Fruit fly (Drosophila melanogaster) whole organism, embryonic: ENCODE measurements around the gene Prim2.

Experiments
- CG10267 ChIP-seq: fragments of 200-800 bp; sonication (Bioruptor generic); optimal IDR thresholded peaks from 2 replicates; lab custom pipeline; 2018; ENCODE audit warnings: missing biosample characterization, mild to moderate bottlenecking, missing genetic modification characterization, moderate library complexity
- CG12299 ChIP-seq: fragments of 200-800 bp; sonication (Bioruptor generic); optimal IDR thresholded peaks from 2 replicates; lab custom pipeline; 2018; ENCODE audit warnings: missing biosample characterization, mild to moderate bottlenecking, missing genetic modification characterization
- CG12659 ChIP-seq: fragments of 200-800 bp; sonication (Bioruptor generic); optimal IDR thresholded peaks from 3 replicates; lab custom pipeline; 2017; ENCODE audit warnings: mild to moderate bottlenecking, missing biosample characterization, missing genetic modification reagents, missing genetic modification characterization
- CG14710 ChIP-seq: fragments of 200-800 bp; sonication (Bioruptor generic); optimal IDR thresholded peaks from 3 replicates; lab custom pipeline; 2019; ENCODE audit warnings: missing biosample characterization, mild to moderate bottlenecking, missing genetic modification characterization, moderate library complexity
- CG1603 ChIP-seq: fragments of 200-800 bp; sonication (Bioruptor generic); optimal IDR thresholded peaks from 2 replicates; lab custom pipeline; 2019; ENCODE audit warnings: missing biosample characterization, mild to moderate bottlenecking, missing genetic modification characterization, moderate library complexity
- CG16813 ChIP-seq: fragments of 200-800 bp; sonication (Bioruptor generic); IDR thresholded peaks from 3 replicates; pipeline ENCODE4 v1.3.6; 2022; ENCODE audit warnings: missing biosample characterization, missing genetic modification characterization; ENCODE audit not compliant: partially characterized antibody
- CG17612 ChIP-seq: fragments of 200-800 bp; sonication (Bioruptor generic); IDR thresholded peaks from 2 replicates; pipeline ENCODE4 v1.3.6; 2022; ENCODE audit warnings: missing biosample characterization, missing genetic modification characterization
- CG2712 ChIP-seq: fragments of 200-800 bp; optimal IDR thresholded peaks from 3 replicates; lab custom pipeline; 2019; ENCODE audit warnings: missing biosample characterization, mild to moderate bottlenecking, missing genetic modification characterization, moderate library complexity
- CG34224 ChIP-seq: fragments of 200-800 bp; sonication (Bioruptor generic); IDR thresholded peaks from 3 replicates; pipeline ENCODE4 v1.3.6; 2022; ENCODE audit warnings: missing biosample characterization, missing genetic modification characterization; ENCODE audit not compliant: partially characterized antibody
- CG4617 ChIP-seq: fragments of 200-800 bp; sonication (Bioruptor generic); optimal IDR thresholded peaks from 3 replicates; lab custom pipeline; 2016; ENCODE audit warnings: missing biosample characterization, missing genetic modification characterization, borderline replicate concordance
- CG5953 ChIP-seq: fragments of 200-800 bp; sonication (Bioruptor generic); IDR thresholded peaks from 2 replicates; pipeline ENCODE4 v1.3.6; 2022; ENCODE audit warnings: missing biosample characterization, missing genetic modification characterization
- CG6254 ChIP-seq: fragments of 200-800 bp; sonication (Bioruptor generic); optimal IDR thresholded peaks from 3 replicates; lab custom pipeline; 2017; ENCODE audit warnings: mild to moderate bottlenecking, missing biosample characterization, missing genetic modification reagents, missing genetic modification characterization
- CG7556 ChIP-seq: fragments of 200-800 bp; sonication (Bioruptor generic); optimal IDR thresholded peaks from 2 replicates; lab custom pipeline; 2017; ENCODE audit warnings: missing biosample characterization, mild to moderate bottlenecking, missing genetic modification characterization
- CG8089 ChIP-seq: fragments of 200-800 bp; sonication (Bioruptor generic); optimal IDR thresholded peaks from 3 replicates; lab custom pipeline; 2016; ENCODE audit warnings: missing biosample characterization, missing genetic modification characterization
- CG8478 ChIP-seq: fragments of >200 bp; optimal IDR thresholded peaks from 2 replicates; lab custom pipeline; 2018
- CG8765 ChIP-seq: fragments of 200-800 bp; sonication (Bioruptor generic); IDR thresholded peaks from 2 replicates; pipeline ENCODE4 v1.3.6; 2022; ENCODE audit warnings: missing biosample characterization, missing genetic modification characterization
- CTCF ChIP-seq: fragments of 200-800 bp; sonication (Bioruptor generic); optimal IDR thresholded peaks from 2 replicates; lab custom pipeline; 2017; ENCODE audit warnings: missing biosample characterization, mild to moderate bottlenecking, missing genetic modification characterization, moderate library complexity
- Dll ChIP-seq: fragments of 200-800 bp; sonication (Bioruptor generic); IDR thresholded peaks from 4 replicates; pipeline ENCODE4 v1.3.6; 2022; ENCODE audit warnings: missing biosample characterization, missing genetic modification characterization; ENCODE audit not compliant: partially characterized antibody
- Fer1 ChIP-seq: fragments of 200-800 bp; sonication (Bioruptor generic); optimal IDR thresholded peaks from 2 replicates; lab custom pipeline; 2017; ENCODE audit warnings: missing biosample characterization, mild to moderate bottlenecking, missing genetic modification characterization
- Lhr ChIP-seq: fragments of 200-800 bp; sonication (Bioruptor generic); optimal IDR thresholded peaks from 3 replicates; lab custom pipeline; 2017; ENCODE audit warnings: mild to moderate bottlenecking, missing biosample characterization, missing genetic modification reagents, missing genetic modification characterization
- Med ChIP-seq: fragments of 200-800 bp; sonication (Bioruptor generic); peaks from one replicate; lab custom pipeline; 2016; ENCODE audit warnings: missing biosample characterization, missing genetic modification characterization, mild to moderate bottlenecking, inconsistent platforms, moderate library complexity
- Ptx1 ChIP-seq: fragments of 200-800 bp; sonication (Bioruptor generic); IDR thresholded peaks from 2 replicates; pipeline ENCODE4 v1.3.6; 2022; ENCODE audit warnings: missing biosample characterization, missing genetic modification characterization
- Rfx ChIP-seq: fragments of 200-800 bp; sonication (Bioruptor generic); IDR thresholded peaks from 2 replicates; pipeline ENCODE4 v1.3.6; 2022; ENCODE audit warnings: missing biosample characterization, missing genetic modification characterization
- Six4 ChIP-seq: fragments of 200-800 bp; sonication (Bioruptor generic); optimal IDR thresholded peaks from 2 replicates; lab custom pipeline; 2016; ENCODE audit warnings: missing biosample characterization, missing genetic modification characterization
- Sox102F ChIP-seq: fragments of 200-800 bp; sonication (Bioruptor generic); optimal IDR thresholded peaks from 2 replicates; lab custom pipeline; 2018; ENCODE audit warnings: missing biosample characterization, mild to moderate bottlenecking, missing genetic modification characterization, moderate library complexity
- amos ChIP-seq: fragments of 200-800 bp; sonication (Bioruptor generic); IDR thresholded peaks from 2 replicates; pipeline ENCODE4 v1.3.6; 2022; ENCODE audit warnings: missing biosample characterization, missing genetic modification characterization; ENCODE audit not compliant: partially characterized antibody
- ara ChIP-seq: fragments of 200-800 bp; sonication (Bioruptor generic); IDR thresholded peaks from 2 replicates; pipeline ENCODE4 v1.3.6; 2022; ENCODE audit warnings: missing biosample characterization, missing genetic modification characterization
- caup ChIP-seq: fragments of 200-800 bp; sonication (Bioruptor generic); optimal IDR thresholded peaks from 3 replicates; lab custom pipeline; 2017; ENCODE audit warnings: missing biosample characterization, mild to moderate bottlenecking, missing genetic modification characterization, moderate library complexity; ENCODE audit not compliant: severe bottlenecking
- chif ChIP-seq, 2 experiments: fragments of 200-800 bp; sonication (Bioruptor generic); optimal IDR thresholded peaks; 3 replicates each; lab custom pipeline; 2016; ENCODE audit warnings: missing biosample characterization in 2 of 2, missing genetic modification characterization in 2 of 2
- chinmo ChIP-seq: fragments of 200-800 bp; sonication (Bioruptor generic); IDR thresholded peaks from 4 replicates; pipeline ENCODE4 v1.3.6; 2022; ENCODE audit warnings: missing biosample characterization, missing genetic modification characterization; ENCODE audit not compliant: partially characterized antibody
- crc ChIP-seq: fragments of 200-800 bp; sonication (Bioruptor generic); optimal IDR thresholded peaks from 2 replicates; lab custom pipeline; 2016; ENCODE audit warnings: missing biosample characterization, missing genetic modification characterization
- da ChIP-seq: fragments of 200-800 bp; sonication (Bioruptor generic); optimal IDR thresholded peaks from 2 replicates; lab custom pipeline; 2016; ENCODE audit warnings: missing biosample characterization, missing genetic modification characterization
- gem ChIP-seq: fragments of 200-800 bp; sonication (Bioruptor generic); optimal IDR thresholded peaks from 2 replicates; lab custom pipeline; 2019; ENCODE audit warnings: missing biosample characterization, mild to moderate bottlenecking, missing genetic modification characterization, moderate library complexity
- grn ChIP-seq: fragments of 200-800 bp; sonication (Bioruptor generic); optimal IDR thresholded peaks from 3 replicates; lab custom pipeline; 2017; ENCODE audit warnings: missing biosample characterization, missing genetic modification characterization
- h ChIP-seq: fragments of >200 bp; optimal IDR thresholded peaks from 2 replicates; lab custom pipeline; 2017
- jing ChIP-seq: fragments of 200-800 bp; sonication (Bioruptor generic); optimal IDR thresholded peaks from 2 replicates; lab custom pipeline; 2018; ENCODE audit warnings: missing biosample characterization, mild to moderate bottlenecking, missing genetic modification characterization
- jumu ChIP-seq: fragments of 200-800 bp; sonication (Bioruptor generic); optimal IDR thresholded peaks from 3 replicates; lab custom pipeline; 2016; ENCODE audit warnings: missing biosample characterization, missing genetic modification characterization
- klu ChIP-seq: fragments of 200-800 bp; sonication (Bioruptor generic); IDR thresholded peaks from 2 replicates; pipeline ENCODE4 v1.3.6; 2022; ENCODE audit warnings: missing biosample characterization, missing genetic modification characterization
- nerfin-1 ChIP-seq: fragments of 200-800 bp; sonication (Bioruptor generic); optimal IDR thresholded peaks from 3 replicates; lab custom pipeline; 2019; ENCODE audit warnings: missing biosample characterization, mild to moderate bottlenecking, missing genetic modification characterization, moderate library complexity
- oc ChIP-seq: fragments of 200-800 bp; sonication (Bioruptor generic); optimal IDR thresholded peaks from 2 replicates; lab custom pipeline; 2018; ENCODE audit warnings: missing biosample characterization, mild to moderate bottlenecking, missing genetic modification characterization, moderate library complexity
- org-1 ChIP-seq: fragments of 200-800 bp; sonication (Bioruptor generic); optimal IDR thresholded peaks from 2 replicates; lab custom pipeline; 2017; ENCODE audit warnings: missing biosample characterization, missing genetic modification characterization
- ranshi ChIP-seq: fragments of 200-800 bp; sonication (Bioruptor generic); IDR thresholded peaks from 2 replicates; pipeline ENCODE4 v1.3.6; 2022; ENCODE audit warnings: missing biosample characterization, missing genetic modification characterization
- sc ChIP-seq, 3 experiments: fragments of >200 bp in 2 of 3; fragments of 200-800 bp in 1 of 3; sonication (Bioruptor generic) in 1 of 3; optimal IDR thresholded peaks; 2 replicates in 2 of 3; 3 replicates in 1 of 3; lab custom pipeline; 2017; ENCODE audit warnings: mild to moderate bottlenecking in 1 of 3, missing biosample characterization in 1 of 3, missing genetic modification characterization in 1 of 3, missing genetic modification reagents in 1 of 3
- sens ChIP-seq: fragments of 200-800 bp; sonication (Bioruptor generic); peaks from one replicate; lab custom pipeline; 2016; ENCODE audit warnings: missing biosample characterization, missing genetic modification characterization
- so ChIP-seq: fragments of 200-800 bp; sonication (Bioruptor generic); IDR thresholded peaks from 3 replicates; pipeline ENCODE4 v1.3.6; 2022; ENCODE audit warnings: missing biosample characterization, missing genetic modification characterization
- tap ChIP-seq: fragments of 200-800 bp; optimal IDR thresholded peaks from 3 replicates; lab custom pipeline; 2019; ENCODE audit warnings: missing biosample characterization, mild to moderate bottlenecking, missing genetic modification characterization, moderate library complexity
- tup ChIP-seq: fragments of 200-800 bp; sonication (Bioruptor generic); optimal IDR thresholded peaks from 2 replicates; lab custom pipeline; 2016; ENCODE audit warnings: missing biosample characterization, mild to moderate bottlenecking, missing genetic modification characterization, moderate library complexity

Prim2 gene

DNA sequence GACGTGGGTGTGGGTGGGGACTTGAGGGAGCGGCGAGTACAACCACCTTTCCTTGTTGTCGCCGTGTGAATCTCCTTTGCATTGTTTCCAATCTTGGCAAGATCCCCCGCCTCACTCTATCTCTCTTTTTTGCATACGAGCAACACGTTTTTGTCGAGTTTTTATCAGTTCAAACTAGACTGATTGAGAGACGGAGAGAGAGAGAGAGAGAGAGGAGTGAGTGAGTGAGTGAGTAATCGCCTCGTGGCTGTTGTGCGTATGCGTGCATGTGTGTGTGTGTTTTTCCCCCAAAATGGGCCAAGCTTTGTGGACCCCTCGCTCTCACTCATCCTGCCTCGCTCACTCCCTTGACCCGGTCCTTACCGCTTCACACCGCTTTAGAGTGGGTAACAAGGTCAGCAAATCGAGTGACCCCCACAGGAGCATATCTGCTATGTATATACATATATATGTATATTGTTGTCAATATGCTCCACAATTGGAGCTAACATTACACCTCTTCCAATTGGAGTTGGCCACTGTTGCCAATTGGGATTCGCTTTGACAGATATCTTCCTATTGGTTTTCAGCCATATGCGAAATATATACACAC, 12.0 kb downstream of the Prim2 start (continued):
- TF ChIP-seq CG2712 (tag; lab: Kevin White, UChicago) (no peak), gem (tag; lab: Kevin White, UChicago) (no peak), CG7556 (GFP tag; lab: Kevin White, UChicago) (no peak), CG16813 (no peak), Sox102F (GFP tag; lab: Kevin White, UChicago) (no peak), crc (no peak), CG12659 (GFP tag; lab: Kevin White, UChicago) (no peak), chinmo (peak; percentile 68; the same call in 1 of the 4 replicates), Six4 (GFP tag; lab: Kevin White, UChicago) (no peak), oc (no peak), amos (GFP tag; lab: Robert Waterston, UW) (peak; percentile 11; the same call in 1 of the 2 replicates), CG5953 (GFP tag; lab: Robert Waterston, UW) (no peak), tap (tag; lab: Kevin White, UChicago) (no peak), CG17612 (GFP tag; lab: Robert Waterston, UW) (no peak), Rfx (GFP tag; lab: Robert Waterston, UW) (no peak), ranshi (GFP tag; lab: Robert Waterston, UW) (no peak), Fer1 (no peak), CG14710 (tag; lab: Kevin White, UChicago) (no peak), caup (GFP tag; lab: Kevin White, UChicago) (no peak), nerfin-1 (no peak), CG8478 (peak; percentile 41), Ptx1 (GFP tag; lab: Robert Waterston, UW) (no peak), h (no peak), CG10267 (no peak), CG8765 (GFP tag; lab: Robert Waterston, UW) (no peak), Lhr (GFP tag; lab: Kevin White, UChicago) (no peak), jing (GFP tag; lab: Kevin White, UChicago) (no peak), CG12299 (no peak), jumu (no peak), tup (GFP tag; lab: Kevin White, UChicago) (no peak), so (GFP tag; lab: Robert Waterston, UW) (no peak), CG6254 (GFP tag; lab: Kevin White, UChicago) (no peak), CG4617 (GFP tag; lab: Kevin White, UChicago) (no peak), grn (no peak), Med (GFP tag; lab: Kevin White, UChicago) (peak; percentile 59), da (no peak), CG1603 (no peak), Dll (GFP tag; lab: Robert Waterston, UW) (peak; percentile 33; the same call in 2 of the 4 replicates), CG34224 (GFP tag; lab: Robert Waterston, UW) (peak; percentile 51; the same call in 1 of the 3 replicates), CG8089 (no peak), sc (optimal IDR thresholded peaks at IDR 0.05; lab: Kevin White, UChicago) (no peak), sc (GFP tag; optimal IDR thresholded peaks at IDR 0.05; lab: Kevin White, UChicago) (no peak), CTCF (GFP tag; lab: Kevin White, UChicago) (no peak), org-1 (GFP tag; lab: Kevin White, UChicago) (no peak), chif (GFP tag; optimal IDR thresholded peaks at IDR 0.05; lab: Kevin White, UChicago) (no peak), klu (GFP tag; lab: Robert Waterston, UW) (no peak), ara (no peak), sens (GFP tag; lab: Kevin White, UChicago) (peak; percentile 56)
- TF ChIP-seq, all 482 proteins: peak for 32
